Worm (Caenorhabditis elegans) whole organism, L4/young adult: ENCODE data around the gene C17G1.14.

ENCODE experiments used
- W03F9.2 ChIP-seq: fragments of 150-350 bp; optimal IDR thresholded peaks from 2 replicates; lab custom pipeline; 2014; ENCODE audit warnings: missing biosample characterization, missing genetic modification characterization
- dao-5 ChIP-seq: sonication (generic microtip); optimal IDR thresholded peaks from 2 replicates; lab custom pipeline; 2016; ENCODE audit warnings: missing genotype, missing genetic modification characterization, moderate library complexity, missing compliant biosample characterization
- him-1 ChIP-seq: sonication (generic microtip); optimal IDR thresholded peaks from 2 replicates; lab custom pipeline; 2016; ENCODE audit warnings: missing genotype, missing genetic modification reagents, missing genetic modification characterization, missing compliant biosample characterization

C17G1.14 gene

DNA sequence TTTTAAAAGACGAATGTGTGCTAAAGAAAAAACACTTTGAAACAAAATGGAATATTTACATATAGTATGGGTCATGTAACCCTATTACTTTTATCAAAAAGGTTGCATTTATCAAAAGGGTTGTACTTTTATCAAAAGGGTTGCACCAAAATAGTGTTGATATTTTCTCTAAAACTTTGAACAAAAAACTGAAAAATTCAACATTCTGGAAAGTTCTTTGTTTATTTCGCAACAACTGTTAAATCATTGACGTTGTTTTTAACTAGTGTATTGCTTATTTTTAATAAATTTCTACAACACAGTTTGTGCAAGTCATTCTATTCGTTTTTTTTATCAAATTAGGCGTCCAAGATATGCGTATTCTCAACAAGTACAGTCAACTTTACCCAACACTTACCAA, at the start of gene C17G1.14, which contains the start of gene C17G1.5:
Gene C17G1.14, plus strand, starts transcription at position 277 of the 400 bp plus-strand sequence.
Gene C17G1.5, plus strand, starts transcription at position 266 of the 400 bp plus-strand sequence.
- no peak for TF ChIP-seq him-1
- TF ChIP-seq W03F9.2, result no peak
- no peak for TF ChIP-seq dao-5 (tag; lab: Kevin White, UChicago)

ce11 chrX:9892323-9892722, 46.3 kb upstream of the C17G1.14 start, which contains the start of gene F21G4.1:
F21G4.1 (minus strand) TSS chrX:9892328.
- TF ChIP-seq dao-5 (tag; lab: Kevin White, UChicago), result no peak
- no peak for TF ChIP-seq W03F9.2
- no peak for TF ChIP-seq him-1

- no peak for TF ChIP-seq W03F9.2
- TF ChIP-seq him-1, result no peak
- no peak for TF ChIP-seq dao-5 (tag; lab: Kevin White, UChicago)
Measured at ce11 chrX:9893069-9893468, 45.5 kb upstream of the C17G1.14 start.

DNA sequence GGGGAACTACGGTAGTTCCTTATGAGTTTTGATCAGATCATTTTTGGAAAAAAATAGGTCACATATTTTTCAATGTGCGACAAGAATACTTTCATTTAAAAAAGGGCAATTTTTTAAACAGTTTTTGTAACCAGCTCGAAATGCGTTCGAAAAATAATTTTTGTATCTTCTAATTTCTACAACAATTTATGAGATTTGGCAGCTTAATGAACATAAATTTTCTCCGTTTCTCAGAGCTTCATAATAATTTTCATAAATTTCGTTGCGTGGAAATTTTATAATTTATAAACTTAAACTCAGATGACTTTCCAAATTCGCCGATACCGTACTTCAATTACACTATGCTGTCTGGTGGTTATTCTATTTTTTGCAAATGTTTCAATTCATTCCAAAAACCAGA, 43.8 kb upstream of the C17G1.14 start, which contains the start of gene F21G4.3:
Gene F21G4.3, plus strand, starts transcription at position 301 of the 400 bp plus-strand sequence.
- TF ChIP-seq dao-5 (tag; lab: Kevin White, UChicago), result no peak

DNA sequence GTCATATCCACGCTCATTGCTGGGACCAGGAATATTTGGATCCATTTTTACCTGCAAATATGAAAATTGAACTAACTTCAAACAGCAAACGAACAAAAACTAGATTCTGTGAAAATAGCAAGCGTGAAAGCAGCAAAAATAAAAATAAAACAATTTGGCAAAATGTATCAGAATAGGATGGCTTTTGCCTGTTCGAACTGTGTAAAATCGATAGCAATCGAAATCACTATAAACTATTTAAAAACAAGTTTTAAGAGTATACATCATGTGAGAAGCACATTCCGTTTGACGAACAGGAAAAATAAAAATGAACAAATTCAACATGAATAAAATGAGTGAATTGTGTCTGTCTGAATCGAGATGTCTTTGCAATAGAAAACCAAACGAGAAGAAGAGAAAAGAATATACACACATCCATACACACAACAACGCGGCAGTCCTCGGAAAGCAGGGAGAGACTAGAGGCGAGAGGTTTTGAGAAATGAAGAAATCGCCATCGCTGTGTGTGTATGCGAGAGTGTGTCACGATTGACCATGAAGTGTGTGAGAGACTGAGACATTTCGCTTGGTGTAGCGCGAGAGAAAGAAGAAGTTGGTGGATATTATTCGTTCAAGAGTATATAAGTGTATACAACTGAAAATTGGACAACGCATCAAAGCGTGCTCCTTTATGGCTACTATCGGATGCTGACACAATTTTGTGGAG, 39.0 kb upstream of the C17G1.14 start, which contains the start of gene phf-34:
Gene phf-34, minus strand, starts transcription at position 51 of the 706 bp plus-strand sequence.
- peak; percentile 42 for TF ChIP-seq W03F9.2
- no peak for TF ChIP-seq him-1
- TF ChIP-seq dao-5 (tag; lab: Kevin White, UChicago), result no peak

DNA sequence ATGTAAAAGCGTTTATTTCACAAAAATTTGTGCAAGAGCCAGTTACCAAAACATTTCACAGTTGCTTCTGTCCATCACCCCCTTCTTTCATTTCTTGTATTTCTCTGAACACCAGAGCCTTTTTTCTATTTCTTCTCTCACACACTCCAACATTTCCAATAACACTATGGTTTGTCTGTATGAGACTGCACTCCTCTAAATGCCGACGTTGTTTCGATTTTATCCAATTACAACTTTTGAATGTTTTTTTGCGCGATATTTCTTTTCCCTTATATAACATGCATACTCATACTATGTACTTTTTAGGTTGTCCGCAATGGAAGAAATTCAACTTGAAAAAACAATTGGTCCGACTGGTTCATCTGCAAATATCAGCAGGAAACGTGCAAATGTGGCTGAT, 32.8 kb upstream of the C17G1.14 start, which contains the start of gene F21G4.5:
Gene F21G4.5, plus strand, starts transcription at position 301 of the 400 bp plus-strand sequence.
- TF ChIP-seq W03F9.2 (no peak), dao-5 (tag; lab: Kevin White, UChicago) (no peak), him-1 (no peak)

DNA sequence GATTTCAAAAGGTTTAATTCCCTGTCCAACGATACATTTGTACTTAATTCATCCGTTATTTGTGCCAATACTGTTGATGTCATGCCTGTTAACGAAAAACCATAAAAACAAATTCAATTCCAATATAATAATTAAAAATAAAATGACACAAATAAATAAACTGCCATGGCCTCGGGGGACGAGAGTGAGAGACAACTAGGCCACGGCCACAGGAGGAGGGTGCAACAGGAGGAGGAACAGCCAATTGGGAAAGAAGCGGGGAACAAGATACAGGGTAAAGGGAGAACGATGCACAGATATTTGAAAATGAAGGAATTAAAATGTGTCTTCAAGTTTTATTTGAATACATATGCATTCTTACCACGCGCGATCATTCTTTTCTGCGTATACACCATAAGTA, 21.3 kb upstream of the C17G1.14 start, which contains the start of gene F21G4.6:
Gene F21G4.6, minus strand, starts transcription at position 87 of the 400 bp plus-strand sequence.
- no peak for TF ChIP-seq him-1
- no peak for TF ChIP-seq dao-5 (tag; lab: Kevin White, UChicago)
- no peak for TF ChIP-seq W03F9.2

DNA sequence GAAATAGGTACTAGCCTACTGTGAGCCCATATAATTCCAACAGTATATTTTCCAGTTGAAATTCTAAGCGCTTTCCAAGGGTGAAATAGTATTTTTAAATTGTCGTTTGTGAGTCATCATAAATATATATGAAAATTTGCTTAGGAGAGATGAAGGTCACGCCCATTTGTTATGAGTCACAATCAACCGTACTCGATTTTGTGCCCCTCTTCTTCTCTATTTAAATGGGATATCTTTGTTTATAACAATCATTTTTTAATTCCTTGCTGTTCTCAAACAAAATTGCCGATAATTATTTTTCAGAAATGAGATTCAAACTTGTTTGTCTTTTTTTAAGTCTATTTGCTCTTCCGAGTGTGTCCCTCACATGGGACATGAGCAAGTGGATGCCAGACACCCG, 19.6 kb upstream of the C17G1.14 start, which contains the start of gene folr-1:
Gene folr-1, plus strand, starts transcription at position 301 of the 400 bp plus-strand sequence.
- no peak for TF ChIP-seq dao-5 (tag; lab: Kevin White, UChicago)
- TF ChIP-seq W03F9.2, result no peak
- TF ChIP-seq him-1, result no peak

DNA sequence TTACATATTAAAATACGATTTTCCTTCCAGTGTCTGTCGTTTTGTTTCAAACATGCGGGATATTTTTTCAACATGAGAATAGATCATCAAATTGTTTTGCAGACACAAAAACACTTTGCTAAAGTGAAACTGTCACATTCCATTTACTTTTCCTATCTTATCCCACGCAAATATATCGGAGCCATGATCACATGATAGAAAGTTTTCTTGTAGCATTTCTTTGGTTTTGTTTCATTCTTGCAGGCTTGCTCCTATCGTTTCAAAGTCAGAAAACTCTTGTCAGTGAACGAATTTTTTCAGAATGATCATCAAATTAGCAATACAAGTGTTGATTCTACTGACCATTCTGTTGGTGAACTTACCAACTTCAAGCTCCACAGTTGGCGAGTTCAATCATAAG, 17.4 kb upstream of the C17G1.14 start, which contains the start of gene C17G1.2:
Gene C17G1.2, plus strand, starts transcription at position 301 of the 400 bp plus-strand sequence.
- TF ChIP-seq him-1 (no peak), W03F9.2 (no peak), dao-5 (tag; lab: Kevin White, UChicago) (no peak)

- TF ChIP-seq dao-5 (tag; lab: Kevin White, UChicago) (no peak), W03F9.2 (no peak), him-1 (no peak)
Measured at ce11 chrX:9924962-9925361, 13.7 kb upstream of the C17G1.14 start, which contains the start of gene ugt-23. ugt-23 (minus strand) TSS chrX:9925173.

DNA sequence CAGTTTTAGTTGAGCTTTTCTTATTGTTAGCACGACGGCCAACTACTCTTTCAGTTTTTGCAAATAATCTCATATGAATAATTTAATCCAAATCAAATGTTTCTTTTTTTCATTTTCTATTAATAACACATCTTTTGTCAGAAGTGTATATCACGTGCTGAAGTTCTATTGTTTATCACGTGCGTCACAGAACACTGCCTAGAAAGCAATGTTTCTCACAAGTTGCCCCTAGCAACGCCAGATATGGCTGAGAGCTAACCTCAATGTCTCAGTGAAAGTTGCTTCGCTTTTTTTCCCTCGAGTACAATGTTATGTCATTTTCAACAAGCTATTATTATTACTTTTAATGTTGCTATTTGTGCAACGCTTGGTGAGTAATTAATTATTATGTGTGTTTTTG, 10.6 kb upstream of the C17G1.14 start:
- TF ChIP-seq him-1 (no peak), dao-5 (tag; lab: Kevin White, UChicago) (no peak), W03F9.2 (no peak)

ce11 chrX:9931362-9931761, 7.3 kb upstream of the C17G1.14 start, which contains the start of gene nra-3:
nra-3 (minus strand) TSS chrX:9931462.
- no peak for TF ChIP-seq W03F9.2
- TF ChIP-seq him-1, result no peak
- no peak for TF ChIP-seq dao-5 (tag; lab: Kevin White, UChicago)

ce11 chrX:9932226-9932773, 6.3 kb upstream of the C17G1.14 start, which contains the start of gene tsp-21:
tsp-21 (plus strand) TSS chrX:9932371.
- no peak for TF ChIP-seq dao-5 (tag; lab: Kevin White, UChicago)
- no peak for TF ChIP-seq him-1
- TF ChIP-seq W03F9.2, result peak; percentile 66

DNA sequence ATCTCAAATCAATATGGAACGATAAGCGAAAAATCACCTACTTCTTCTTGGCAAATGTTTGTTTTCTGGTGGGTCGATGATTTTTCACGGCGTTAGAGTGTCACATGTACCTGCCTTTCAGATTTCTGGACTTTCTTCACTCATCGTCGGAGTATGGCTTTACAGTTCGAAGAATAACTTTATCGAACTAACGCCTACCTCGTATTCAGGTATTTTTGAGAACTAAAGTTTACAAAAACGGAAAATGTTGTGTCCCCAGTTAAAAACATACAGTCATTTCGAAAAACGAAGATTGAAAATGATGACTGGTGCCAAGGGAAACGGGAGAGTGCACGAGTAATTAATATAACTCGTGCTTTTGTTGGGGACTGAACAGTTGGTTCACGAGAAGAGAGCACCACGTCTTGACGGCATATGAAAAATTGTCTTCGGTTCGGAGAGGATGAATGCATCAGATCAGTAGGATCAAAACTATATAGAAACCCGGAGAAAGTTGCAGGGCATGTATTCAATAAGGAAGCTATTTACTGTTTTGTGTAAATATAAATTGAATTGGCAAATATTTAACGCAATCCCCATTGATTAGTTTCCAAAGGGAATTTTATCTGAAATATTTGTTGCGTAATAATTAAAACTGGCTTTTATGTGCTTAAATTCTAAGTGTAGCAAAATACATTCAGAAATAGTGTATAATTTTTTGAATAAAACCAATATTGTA, 5.2 kb upstream of the C17G1.14 start:
- no peak for TF ChIP-seq dao-5 (tag; lab: Kevin White, UChicago)
- no peak for TF ChIP-seq him-1
- no peak for TF ChIP-seq W03F9.2
